Fruit fly (Drosophila melanogaster) whole organism, adult: ENCODE measurements around the gene CG14659.

Experiments used
- CG11617 ChIP-seq: fragments of 200-800 bp; sonication (Bioruptor generic); optimal IDR thresholded peaks from 2 replicates; lab custom pipeline; 2017; ENCODE audit warnings: mild to moderate bottlenecking, missing biosample characterization, missing genetic modification reagents, missing genetic modification characterization
- CG14711 ChIP-seq: fragments of 200-800 bp; sonication (Bioruptor generic); optimal IDR thresholded peaks from 2 replicates; lab custom pipeline; 2018; ENCODE audit warnings: missing biosample characterization, mild to moderate bottlenecking, missing genetic modification characterization, moderate library complexity
- CG33017 ChIP-seq: fragments of 200-800 bp; sonication (Bioruptor generic); optimal IDR thresholded peaks from 2 replicates; lab custom pipeline; 2018; ENCODE audit warnings: missing biosample characterization, mild to moderate bottlenecking, missing genetic modification characterization, moderate library complexity
- CG7045 ChIP-seq: fragments of 200-800 bp; sonication (Bioruptor generic); optimal IDR thresholded peaks from 2 replicates; lab custom pipeline; 2017; ENCODE audit warnings: missing biosample characterization, mild to moderate bottlenecking, missing genetic modification characterization
- Crg-1 ChIP-seq: fragments of 200-800 bp; sonication (Bioruptor generic); optimal IDR thresholded peaks from 2 replicates; lab custom pipeline; 2016; ENCODE audit warnings: missing biosample characterization, missing genetic modification characterization
- Hr96 ChIP-seq: fragments of 200-800 bp; sonication (Bioruptor generic); optimal IDR thresholded peaks from 2 replicates; lab custom pipeline; 2016; ENCODE audit warnings: missing biosample characterization, missing genetic modification characterization
- Mnt ChIP-seq: fragments of 200-800 bp; sonication (Bioruptor generic); optimal IDR thresholded peaks from 2 replicates; lab custom pipeline; 2016; ENCODE audit warnings: missing biosample characterization, mild to moderate bottlenecking, missing genetic modification characterization
- bab1 ChIP-seq: fragments of 200-800 bp; sonication (Bioruptor generic); optimal IDR thresholded peaks from 3 replicates; lab custom pipeline; 2019; ENCODE audit warnings: missing biosample characterization, mild to moderate bottlenecking, missing genetic modification characterization, moderate library complexity
- cic ChIP-seq: fragments of 200-800 bp; sonication (Bioruptor generic); optimal IDR thresholded peaks from 2 replicates; lab custom pipeline; 2017; ENCODE audit warnings: missing biosample characterization, mild to moderate bottlenecking, missing genetic modification characterization, moderate library complexity
- cnc ChIP-seq, 2 experiments: fragments of >200 bp; optimal IDR thresholded peaks; 2 replicates each; lab custom pipeline; 2017
- pad ChIP-seq: fragments of 200-800 bp; sonication (Bioruptor generic); optimal IDR thresholded peaks from 3 replicates; lab custom pipeline; 2017; ENCODE audit warnings: missing biosample characterization, missing genetic modification characterization, mild to moderate bottlenecking, moderate library complexity, missing genetic modification reagents
- toe ChIP-seq: fragments of 200-800 bp; sonication (Bioruptor generic); optimal IDR thresholded peaks from 2 replicates; lab custom pipeline; 2016; ENCODE audit warnings: missing biosample characterization, missing genetic modification characterization

dm6 chr3R:4840757-4841156 is 9.7 kb upstream of the CG14659 start:
- TF ChIP-seq cnc (optimal IDR thresholded peaks at IDR 0.05; lab: Kevin White, UChicago) = no peak
- TF ChIP-seq cic (GFP tag; lab: Kevin White, UChicago) = no peak
- TF ChIP-seq Crg-1 (GFP tag; lab: Kevin White, UChicago) = no peak
- no peak for TF ChIP-seq pad
- no peak for TF ChIP-seq Mnt (GFP tag; lab: Kevin White, UChicago)
- no peak for TF ChIP-seq CG14711
- TF ChIP-seq CG11617 = no peak
- no peak for TF ChIP-seq toe (GFP tag; lab: Kevin White, UChicago)
- TF ChIP-seq bab1 (GFP tag; lab: Kevin White, UChicago) = no peak
- TF ChIP-seq CG33017 (tag; lab: Kevin White, UChicago) = no peak
- TF ChIP-seq Hr96 (GFP tag; lab: Kevin White, UChicago) = no peak
- TF ChIP-seq CG7045 (GFP tag; lab: Kevin White, UChicago) = no peak
